Fruit fly (Drosophila melanogaster): ENCODE measurements around the gene CG44405.

- TF ChIP-seq Hr39 (GFP tag; optimal IDR thresholded peaks at IDR 0.05) (no peak), esn (GFP tag; optimal IDR thresholded peaks at IDR 0.05) (no peak), CG9139 (GFP tag; optimal IDR thresholded peaks at IDR 0.05) (no peak), Hr4 (GFP tag; optimal IDR thresholded peaks at IDR 0.05) (no peak), fkh (GFP tag; optimal IDR thresholded peaks at IDR 0.05) (peak; percentile 48), CG6808 (GFP tag; optimal IDR thresholded peaks at IDR 0.05) (no peak), eg (GFP tag; IDR thresholded peaks at IDR 0.05) (0 out of 3 replicates have a peak, but pooled peaks have one; percentile 15), Blimp-1 (GFP tag; optimal IDR thresholded peaks at IDR 0.05) (no peak), CG16779 (tag; optimal IDR thresholded peaks at IDR 0.05) (no peak), Lpt (GFP tag; optimal IDR thresholded peaks at IDR 0.05) (no peak), Eip75B (GFP tag; optimal IDR thresholded peaks at IDR 0.05) (no peak), vri (GFP tag; optimal IDR thresholded peaks at IDR 0.05) (no peak), OdsH (GFP tag; optimal IDR thresholded peaks at IDR 0.05) (no peak)
These were observed 24.1 kb downstream of the CG44405 start for dm6 chr2L:16317777-16318610.
